Worm (Caenorhabditis elegans): ENCODE data around the gene C54E4.5.

- TF ChIP-seq unc-39 (tag; optimal IDR thresholded peaks at IDR 0.05) (no peak), daf-12 (tag; optimal IDR thresholded peaks at IDR 0.05) (no peak), nhr-237 (tag; optimal IDR thresholded peaks at IDR 0.05) (no peak), nhr-6 (tag; optimal IDR thresholded peaks at IDR 0.05) (no peak), ces-1 (GFP tag; optimal IDR thresholded peaks at IDR 0.05) (no peak), zip-2 (tag; optimal IDR thresholded peaks at IDR 0.05) (no peak), saeg-2 (GFP tag; IDR thresholded peaks at IDR 0.05) (no peak)
Observed at ce11 chrIV:2137478-2137877, 11.6 kb downstream of the C54E4.5 start.
